Fruit fly (Drosophila melanogaster): Measurements from ENCODE around the gene miple2.
A peak's percentile ranks its signal among the peaks of the same experiment; 100 is the strongest.

dm6 chr3L:225120-225519, 45.9 kb upstream of the miple2 start:
- TF ChIP-seq Ets96B (tag; optimal IDR thresholded peaks at IDR 0.05) = no peak
- no peak for TF ChIP-seq CG34406 (GFP tag; optimal IDR thresholded peaks at IDR 0.05)
- TF ChIP-seq CG9139 (GFP tag; optimal IDR thresholded peaks at IDR 0.05) = no peak
- TF ChIP-seq CG11762 (GFP tag; optimal IDR thresholded peaks at IDR 0.05; ENCODE audit: insufficient read depth) = no peak
- TF ChIP-seq Eip75B (GFP tag; optimal IDR thresholded peaks at IDR 0.05) = no peak
- 0 out of 2 replicates have a peak, but pooled peaks have one; percentile 14 for TF ChIP-seq CG15336 (GFP tag; IDR thresholded peaks at IDR 0.05)
- no peak for TF ChIP-seq fd59A (GFP tag; optimal IDR thresholded peaks at IDR 0.05)
- no peak for TF ChIP-seq CG16779 (tag; optimal IDR thresholded peaks at IDR 0.05)
- TF ChIP-seq Sox102F (GFP tag; optimal IDR thresholded peaks at IDR 0.05) = no peak
- no peak for TF ChIP-seq Hr4 (GFP tag; optimal IDR thresholded peaks at IDR 0.05)
- no peak for TF ChIP-seq Blimp-1 (GFP tag; optimal IDR thresholded peaks at IDR 0.05)
- TF ChIP-seq fd85E (GFP tag; optimal IDR thresholded peaks at IDR 0.05) = no peak
- TF ChIP-seq Sox15 (GFP tag; optimal IDR thresholded peaks at IDR 0.05) = no peak
- TF ChIP-seq CG6854 (GFP tag; optimal IDR thresholded peaks at IDR 0.05) = no peak
